Fruit fly (Drosophila melanogaster): Measurements from ENCODE around the gene CG34404.

The CG34404 gene

dm6 chr3R:15354019-15354418, 13.4 kb downstream of the CG34404 start (continued):
- TF ChIP-seq CG6813 (GFP tag; optimal IDR thresholded peaks at IDR 0.05) (peak; percentile 44), CG1603 (tag; optimal IDR thresholded peaks at IDR 0.05) (no peak), CG15479 (GFP tag; optimal IDR thresholded peaks at IDR 0.05) (no peak), ranshi (GFP tag; IDR thresholded peaks at IDR 0.05) (no peak; the same call in 1 of the 2 replicates), CG6791 (GFP tag; IDR thresholded peaks at IDR 0.05; ENCODE audit: partially characterized antibody) (no peak), Fer3 (tag; optimal IDR thresholded peaks at IDR 0.05) (no peak), HHEX (GFP tag; optimal IDR thresholded peaks at IDR 0.05) (no peak), CG7987 (GFP tag; optimal IDR thresholded peaks at IDR 0.05) (no peak), Ssrp (tag; optimal IDR thresholded peaks at IDR 0.05) (no peak), CG13296 (GFP tag; optimal IDR thresholded peaks at IDR 0.05) (peak; percentile 38), CG14014 (GFP tag; IDR thresholded peaks at IDR 0.05) (no peak), ATbp (GFP tag; optimal IDR thresholded peaks at IDR 0.05) (peak; percentile 44), YL-1 (GFP tag; optimal IDR thresholded peaks at IDR 0.05) (no peak), esg (GFP tag; conservative IDR thresholded peaks at IDR 0.05) (no peak), sob (GFP tag; IDR thresholded peaks at IDR 0.05) (no peak), CG1233 (GFP tag; optimal IDR thresholded peaks at IDR 0.05) (no peak), tin (GFP tag; optimal IDR thresholded peaks at IDR 0.05) (no peak), CG16813 (GFP tag; IDR thresholded peaks at IDR 0.05; ENCODE audit: partially characterized antibody) (no peak), fd64A (GFP tag; optimal IDR thresholded peaks at IDR 0.05) (no peak), Dll (GFP tag; IDR thresholded peaks at IDR 0.05; ENCODE audit: partially characterized antibody) (no peak), CG8359 (GFP tag; optimal IDR thresholded peaks at IDR 0.05; ENCODE audit: borderline replicate concordance) (no peak), B-H1 (GFP tag; IDR thresholded peaks at IDR 0.05) (no peak), Spps (tag; optimal IDR thresholded peaks at IDR 0.05) (no peak), CG2678 (tag; optimal IDR thresholded peaks at IDR 0.05) (peak; percentile 24), CG15514 (GFP tag; optimal IDR thresholded peaks at IDR 0.05) (peak; percentile 4), CG4404 (GFP tag; IDR thresholded peaks at IDR 0.05) (no peak), CG4730 (GFP tag; IDR thresholded peaks at IDR 0.05) (no peak), lbe (GFP tag; optimal IDR thresholded peaks at IDR 0.05) (no peak), Blimp-1 (GFP tag; optimal IDR thresholded peaks at IDR 0.05) (peak; percentile 14), CG6854 (GFP tag; optimal IDR thresholded peaks at IDR 0.05) (no peak), CG3726 (GFP tag; IDR thresholded peaks at IDR 0.05) (no peak), ap (GFP tag; IDR thresholded peaks at IDR 0.05) (no peak), Atf3 (GFP tag; optimal IDR thresholded peaks at IDR 0.05) (no peak), CG31441 (GFP tag; IDR thresholded peaks at IDR 0.05) (no peak), trem (tag; optimal IDR thresholded peaks at IDR 0.05) (no peak), CG11398 (GFP tag; optimal IDR thresholded peaks at IDR 0.05) (no peak), Sox102F (GFP tag; optimal IDR thresholded peaks at IDR 0.05) (no peak), ash1 (GFP tag; optimal IDR thresholded peaks at IDR 0.05) (no peak), CG9727 (GFP tag; optimal IDR thresholded peaks at IDR 0.05) (peak; percentile 3), kni (GFP tag; optimal IDR thresholded peaks at IDR 0.05) (no peak), Hmx (GFP tag; optimal IDR thresholded peaks at IDR 0.05) (no peak), Hmr (GFP tag; optimal IDR thresholded peaks at IDR 0.05) (peak; percentile 25), CG7928 (GFP tag; optimal IDR thresholded peaks at IDR 0.05) (no peak), eve (GFP tag; optimal IDR thresholded peaks at IDR 0.05) (no peak), dan (GFP tag; IDR thresholded peaks at IDR 0.05) (no peak), bcd (GFP tag; optimal IDR thresholded peaks at IDR 0.05) (no peak), yki (optimal IDR thresholded peaks at IDR 0.05) (no peak), jumu (GFP tag; optimal IDR thresholded peaks at IDR 0.05) (no peak), MTF-1 (GFP tag; optimal IDR thresholded peaks at IDR 0.05; ENCODE audit: borderline replicate concordance) (no peak), CG12071 (GFP tag; optimal IDR thresholded peaks at IDR 0.05) (peak; percentile 27), Meics (GFP tag; optimal IDR thresholded peaks at IDR 0.05) (peak; percentile 5)
